Fruit fly (Drosophila melanogaster): Measurements from ENCODE around the gene Rbf.

The Rbf gene

dm6 chrX:769639-770124 is 31.6 kb downstream of the Rbf start, which contains the start of gene fz3 (continued):
- TF ChIP-seq Vsx2 (GFP tag; optimal IDR thresholded peaks at IDR 0.05; ENCODE audit: partially characterized antibody) (no peak), br (GFP tag; optimal IDR thresholded peaks at IDR 0.05) (peak; percentile 77)

dm6 chrX:768480-769123 is 32.7 kb downstream of the Rbf start:
- TF ChIP-seq Rel (GFP tag; optimal IDR thresholded peaks at IDR 0.05) = no peak
- TF ChIP-seq Rel (tag; optimal IDR thresholded peaks at IDR 0.05) = no peak

DNA sequence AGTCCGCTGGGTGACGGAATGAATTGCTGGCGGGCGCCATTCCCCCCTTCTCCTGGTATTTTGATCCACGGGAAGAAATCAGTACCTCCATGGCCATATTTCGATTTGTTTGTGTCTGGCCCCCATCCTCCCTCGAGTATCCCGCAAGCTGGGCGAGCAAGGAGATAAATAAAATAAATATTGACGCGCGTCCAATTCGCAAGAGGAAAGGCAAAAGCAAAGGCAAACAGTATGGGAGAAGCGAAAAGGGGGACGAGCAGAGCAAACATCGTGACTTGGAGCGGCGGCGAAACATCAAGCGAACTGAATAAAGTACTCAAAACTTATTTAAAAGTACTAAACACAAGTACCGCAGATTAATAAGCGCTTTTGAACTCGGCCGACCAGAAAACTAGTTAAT is 33.4 kb downstream of the Rbf start:
- TF ChIP-seq Sp1 (GFP tag; optimal IDR thresholded peaks at IDR 0.05) (peak; percentile 62), Myc (optimal IDR thresholded peaks at IDR 0.05) (no peak), fru (GFP tag; optimal IDR thresholded peaks at IDR 0.05) (peak; percentile 44), CG9705 (GFP tag; optimal IDR thresholded peaks at IDR 0.05) (peak; percentile 32), br (GFP tag; optimal IDR thresholded peaks at IDR 0.05) (peak; percentile 66), Abd-B (GFP tag; optimal IDR thresholded peaks at IDR 0.05) (no peak), sv (GFP tag; optimal IDR thresholded peaks at IDR 0.05) (no peak), rgr (GFP tag; optimal IDR thresholded peaks at IDR 0.05) (peak; percentile 69), psq (GFP tag; optimal IDR thresholded peaks at IDR 0.05) (peak; percentile 53), Vsx2 (GFP tag; optimal IDR thresholded peaks at IDR 0.05; ENCODE audit: partially characterized antibody) (no peak), usp (GFP tag; optimal IDR thresholded peaks at IDR 0.05) (no peak), Hr83 (GFP tag; optimal IDR thresholded peaks at IDR 0.05; ENCODE audit: poor library complexity, severe bottlenecking) (peak; percentile 65), ey (GFP tag; optimal IDR thresholded peaks at IDR 0.05) (peak; percentile 35), Hnf4 (GFP tag; optimal IDR thresholded peaks at IDR 0.05) (peak; percentile 61), foxo (GFP tag; optimal IDR thresholded peaks at IDR 0.05) (peak in 1 of 2 experiments; percentile 46), dmrt93B (GFP tag; optimal IDR thresholded peaks at IDR 0.05) (peak; percentile 48), OdsH (GFP tag; optimal IDR thresholded peaks at IDR 0.05) (peak; percentile 57), h (GFP tag; optimal IDR thresholded peaks at IDR 0.05) (peak; percentile 73), Dfd (GFP tag; optimal IDR thresholded peaks at IDR 0.05) (no peak), Rel (GFP tag; optimal IDR thresholded peaks at IDR 0.05) (no peak), Rel (tag; optimal IDR thresholded peaks at IDR 0.05) (peak; percentile 6), HLH106 (tag; optimal IDR thresholded peaks at IDR 0.05) (peak; percentile 44)

dm6 chrX:766094-766493 is 35.2 kb downstream of the Rbf start:
- TF ChIP-seq HLH106 (tag; optimal IDR thresholded peaks at IDR 0.05) (no peak), Hr83 (GFP tag; optimal IDR thresholded peaks at IDR 0.05; ENCODE audit: poor library complexity, severe bottlenecking) (no peak), foxo (GFP tag; optimal IDR thresholded peaks at IDR 0.05) (no peak), rgr (GFP tag; optimal IDR thresholded peaks at IDR 0.05) (no peak), Hnf4 (GFP tag; optimal IDR thresholded peaks at IDR 0.05) (no peak), h (GFP tag; optimal IDR thresholded peaks at IDR 0.05) (no peak), Dfd (GFP tag; optimal IDR thresholded peaks at IDR 0.05) (no peak)

DNA sequence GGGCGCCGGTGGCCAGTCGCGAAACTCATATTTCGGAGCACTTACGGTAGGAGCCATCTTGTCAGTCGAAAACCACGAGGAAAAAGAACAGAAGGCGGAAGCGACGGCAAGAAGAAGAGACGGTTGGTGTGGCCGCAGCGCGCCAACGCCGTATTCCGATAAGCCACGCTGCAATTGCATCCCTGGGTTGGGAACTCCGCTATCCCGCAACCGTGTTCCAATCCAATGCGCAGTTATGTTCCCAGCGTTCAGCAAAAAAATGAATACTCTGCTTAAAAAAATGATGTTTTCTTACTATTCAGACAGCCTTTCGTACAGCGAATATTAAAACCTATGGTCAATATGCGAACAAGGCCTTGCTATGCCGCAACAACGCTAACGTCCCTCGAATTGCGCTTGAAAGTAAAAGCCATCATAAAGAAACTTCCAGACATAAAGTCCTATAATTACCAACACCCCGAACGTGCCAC is 36.2 kb downstream of the Rbf start, which contains the start of gene RpL22:
RpL22 (minus strand) TSS at position 92 of the 470 bp plus-strand sequence.
- TF ChIP-seq dl (GFP tag; optimal IDR thresholded peaks at IDR 0.05; ENCODE audit: insufficient read depth in 1 of 2, partially characterized antibody in 2 of 2) (no peak), Rel (GFP tag; optimal IDR thresholded peaks at IDR 0.05) (no peak), Rel (tag; optimal IDR thresholded peaks at IDR 0.05) (peak; percentile 61), lola (GFP tag; optimal IDR thresholded peaks at IDR 0.05) (no peak), dsf (GFP tag; optimal IDR thresholded peaks at IDR 0.05; ENCODE audit: borderline replicate concordance) (no peak), sage (GFP tag; optimal IDR thresholded peaks at IDR 0.05) (no peak), rgr (GFP tag; optimal IDR thresholded peaks at IDR 0.05) (peak; percentile 92), psq (GFP tag; optimal IDR thresholded peaks at IDR 0.05) (no peak), brk (GFP tag; optimal IDR thresholded peaks at IDR 0.05) (no peak), h (GFP tag; optimal IDR thresholded peaks at IDR 0.05) (peak; percentile 86), CrebA (GFP tag; optimal IDR thresholded peaks at IDR 0.05; ENCODE audit: borderline replicate concordance) (no peak), Mio (GFP tag; optimal IDR thresholded peaks at IDR 0.05) (no peak), ey (GFP tag; optimal IDR thresholded peaks at IDR 0.05) (peak; percentile 53), usp (GFP tag; optimal IDR thresholded peaks at IDR 0.05) (no peak), Jra (GFP tag; optimal IDR thresholded peaks at IDR 0.05) (peak; percentile 63), br (GFP tag; optimal IDR thresholded peaks at IDR 0.05) (peak; percentile 85), foxo (GFP tag; optimal IDR thresholded peaks at IDR 0.05) (peak in 1 of 2 experiments; percentile 77), fru (GFP tag; optimal IDR thresholded peaks at IDR 0.05) (peak; percentile 81), Hr83 (GFP tag; optimal IDR thresholded peaks at IDR 0.05; ENCODE audit: poor library complexity, severe bottlenecking) (peak; percentile 90), tai (GFP tag; optimal IDR thresholded peaks at IDR 0.05) (no peak), Abd-B (GFP tag; optimal IDR thresholded peaks at IDR 0.05) (no peak), CG9705 (GFP tag; optimal IDR thresholded peaks at IDR 0.05) (peak; percentile 77), CG32264 (GFP tag; optimal IDR thresholded peaks at IDR 0.05) (no peak), Sp1 (GFP tag; optimal IDR thresholded peaks at IDR 0.05) (peak; percentile 87), Dif (GFP tag; optimal IDR thresholded peaks at IDR 0.05; ENCODE audit: partially characterized antibody) (peak; percentile 12), Myc (optimal IDR thresholded peaks at IDR 0.05) (peak; percentile 80), Hnf4 (GFP tag; optimal IDR thresholded peaks at IDR 0.05) (peak; percentile 70), OdsH (GFP tag; optimal IDR thresholded peaks at IDR 0.05) (peak; percentile 68), pan (optimal IDR thresholded peaks at IDR 0.05) (no peak), GATAd (GFP tag; optimal IDR thresholded peaks at IDR 0.05) (no peak), Dfd (GFP tag; optimal IDR thresholded peaks at IDR 0.05) (no peak), sv (GFP tag; optimal IDR thresholded peaks at IDR 0.05) (peak; percentile 69), Hr78 (GFP tag; optimal IDR thresholded peaks at IDR 0.05) (no peak), HLH106 (tag; optimal IDR thresholded peaks at IDR 0.05) (peak; percentile 69)
